Worm (Caenorhabditis elegans) whole organism, L4/young adult: ENCODE results near the gene Y49A3A.3.

Experiments
- W03F9.2 ChIP-seq: fragments of 150-350 bp; optimal IDR thresholded peaks from 2 replicates; lab custom pipeline; 2014; ENCODE audit warnings: missing biosample characterization, missing genetic modification characterization
- dao-5 ChIP-seq: sonication (generic microtip); optimal IDR thresholded peaks from 2 replicates; lab custom pipeline; 2016; ENCODE audit warnings: missing genotype, missing genetic modification characterization, moderate library complexity, missing compliant biosample characterization
- him-1 ChIP-seq: sonication (generic microtip); optimal IDR thresholded peaks from 2 replicates; lab custom pipeline; 2016; ENCODE audit warnings: missing genotype, missing genetic modification reagents, missing genetic modification characterization, missing compliant biosample characterization

ce11 chrV:14331477-14331876 is 22.7 kb upstream of the Y49A3A.3 start, which contains the start of gene F47B8.8:
- TF ChIP-seq W03F9.2 (tag; lab: Kevin White, UChicago) (no peak), him-1 (no peak), dao-5 (no peak)
